Fruit fly (Drosophila melanogaster) whole organism, wandering third instar larva: ENCODE measurements around the gene Acp1.

Experiments
- CG32264 ChIP-seq: fragments of 200-800 bp; sonication (Bioruptor generic); optimal IDR thresholded peaks from 2 replicates; lab custom pipeline; 2016; ENCODE audit warnings: missing biosample characterization, missing genetic modification characterization
- Hr78 ChIP-seq: fragments of >200 bp; optimal IDR thresholded peaks from 2 replicates; lab custom pipeline; 2017; ENCODE audit warnings: missing biosample characterization, missing genetic modification characterization
- Myc ChIP-seq: fragments of >200 bp; optimal IDR thresholded peaks from 2 replicates; lab custom pipeline; 2017
- OdsH ChIP-seq: fragments of 200-800 bp; sonication (Bioruptor generic); optimal IDR thresholded peaks from 2 replicates; lab custom pipeline; 2016; ENCODE audit warnings: missing biosample characterization, mild to moderate bottlenecking, missing genetic modification characterization
- Rel ChIP-seq, 2 experiments: fragments of 200-800 bp; sonication (Bioruptor generic) in 1 of 2; optimal IDR thresholded peaks; 2 replicates in 1 of 2; 3 replicates in 1 of 2; lab custom pipeline; 2016 to 2019; ENCODE audit warnings: mild to moderate bottlenecking in 2 of 2, missing biosample characterization in 2 of 2, missing genetic modification characterization in 2 of 2, moderate library complexity in 1 of 2
- dl ChIP-seq, 2 experiments: fragments of 175-275, 200-275 bp in 1 of 2; fragments of 200-275 bp in 1 of 2; sonication (Bioruptor generic); optimal IDR thresholded peaks; lab custom pipeline; 2018; ENCODE audit warnings: mild to moderate bottlenecking in 2 of 2, missing biosample characterization in 2 of 2, missing genetic modification characterization in 2 of 2, moderate library complexity in 2 of 2; ENCODE audit not compliant: partially characterized antibody in 2 of 2, insufficient read depth in 1 of 2
- h ChIP-seq: fragments of 200-800 bp; sonication (Bioruptor generic); optimal IDR thresholded peaks from 3 replicates; lab custom pipeline; 2016; ENCODE audit warnings: missing biosample characterization, mild to moderate bottlenecking, missing genetic modification characterization
- psq ChIP-seq: fragments of 200-800 bp; sonication (Bioruptor generic); optimal IDR thresholded peaks from 3 replicates; lab custom pipeline; 2017; ENCODE audit warnings: missing biosample characterization, mild to moderate bottlenecking, missing genetic modification characterization, moderate library complexity
- sage ChIP-seq: fragments of 200-800 bp; sonication (Bioruptor generic); optimal IDR thresholded peaks from 2 replicates; lab custom pipeline; 2016; ENCODE audit warnings: missing biosample characterization, mild to moderate bottlenecking, missing genetic modification characterization

- TF ChIP-seq Myc (lab: Kevin White, UChicago) (no peak), dl (GFP tag; optimal IDR thresholded peaks at IDR 0.05; lab: Kevin White, UChicago; ENCODE audit: insufficient read depth in 1 of 2, partially characterized antibody in 2 of 2) (no peak), CG32264 (no peak), h (GFP tag; lab: Kevin White, UChicago) (no peak), psq (GFP tag; lab: Kevin White, UChicago) (no peak), Rel (GFP tag; optimal IDR thresholded peaks at IDR 0.05; lab: Kevin White, UChicago) (no peak), Rel (tag; optimal IDR thresholded peaks at IDR 0.05; lab: Kevin White, UChicago) (no peak), sage (GFP tag; lab: Kevin White, UChicago) (no peak), Hr78 (GFP tag; lab: Kevin White, UChicago) (no peak), OdsH (no peak)
Observed at dm6 chr2L:7753874-7754273, 12.5 kb upstream of the Acp1 start, which contains the start of gene CG46025.
